Fruit fly (Drosophila melanogaster) whole organism, embryonic: ENCODE data around the gene orion.

Source experiments
- Aef1 ChIP-seq: fragments of 200-800 bp; sonication (Bioruptor generic); IDR thresholded peaks from 3 replicates; pipeline ENCODE4 v1.3.6; 2022; ENCODE audit warnings: missing biosample characterization, missing genetic modification characterization
- CG12391 ChIP-seq: fragments of 200-800 bp; sonication (Bioruptor generic); optimal IDR thresholded peaks from 3 replicates; lab custom pipeline; 2018; ENCODE audit warnings: missing biosample characterization, mild to moderate bottlenecking, missing genetic modification characterization, moderate library complexity
- CG12659 ChIP-seq: fragments of 200-800 bp; sonication (Bioruptor generic); optimal IDR thresholded peaks from 3 replicates; lab custom pipeline; 2017; ENCODE audit warnings: mild to moderate bottlenecking, missing biosample characterization, missing genetic modification reagents, missing genetic modification characterization
- CG12744 ChIP-seq: fragments of 200-800 bp; sonication (Bioruptor generic); optimal IDR thresholded peaks from 2 replicates; lab custom pipeline; 2016; ENCODE audit warnings: missing biosample characterization, missing genetic modification characterization
- CG13775 ChIP-seq: fragments of 200-800 bp; sonication (Bioruptor generic); optimal IDR thresholded peaks from 3 replicates; lab custom pipeline; 2017; ENCODE audit warnings: missing biosample characterization, mild to moderate bottlenecking, missing genetic modification characterization
- CG15479 ChIP-seq: fragments of 200-800 bp; sonication (Bioruptor generic); optimal IDR thresholded peaks from 3 replicates; lab custom pipeline; 2019; ENCODE audit warnings: missing biosample characterization, mild to moderate bottlenecking, missing genetic modification characterization, moderate library complexity
- CG15514 ChIP-seq: fragments of 200-800 bp; sonication (Bioruptor generic); optimal IDR thresholded peaks from 3 replicates; lab custom pipeline; 2017; ENCODE audit warnings: missing biosample characterization, missing genetic modification characterization, mild to moderate bottlenecking, moderate library complexity, missing genetic modification reagents
- CG1603 ChIP-seq: fragments of 200-800 bp; sonication (Bioruptor generic); optimal IDR thresholded peaks from 2 replicates; lab custom pipeline; 2019; ENCODE audit warnings: missing biosample characterization, mild to moderate bottlenecking, missing genetic modification characterization, moderate library complexity
- CG16815 ChIP-seq: fragments of 200-800 bp; sonication (Bioruptor generic); optimal IDR thresholded peaks from 3 replicates; lab custom pipeline; 2017; ENCODE audit warnings: missing biosample characterization, mild to moderate bottlenecking, missing genetic modification characterization
- CG1832 ChIP-seq: fragments of 200-800 bp; sonication (Bioruptor generic); optimal IDR thresholded peaks from 2 replicates; lab custom pipeline; 2017; ENCODE audit warnings: missing biosample characterization, mild to moderate bottlenecking, missing genetic modification characterization, inconsistent platforms
- CG18619 ChIP-seq: fragments of 200-800 bp; sonication (Bioruptor generic); optimal IDR thresholded peaks from 3 replicates; lab custom pipeline; 2017; ENCODE audit warnings: missing biosample characterization, mild to moderate bottlenecking, missing genetic modification characterization
- CG31365 ChIP-seq: fragments of 200-800 bp; sonication (Bioruptor generic); optimal IDR thresholded peaks from 2 replicates; lab custom pipeline; 2018; ENCODE audit warnings: missing biosample characterization, mild to moderate bottlenecking, missing genetic modification characterization
- CG32772 ChIP-seq: fragments of 200-800 bp; sonication (Bioruptor generic); IDR thresholded peaks from 2 replicates; pipeline ENCODE4 v1.3.6; 2022; ENCODE audit warnings: missing biosample characterization, missing genetic modification characterization
- CG3995 ChIP-seq: fragments of 200-800 bp; sonication (Bioruptor generic); optimal IDR thresholded peaks from 3 replicates; lab custom pipeline; 2016; ENCODE audit warnings: missing biosample characterization, missing genetic modification characterization
- CG8388 ChIP-seq: fragments of 200-800 bp; sonication (Bioruptor generic); optimal IDR thresholded peaks from 2 replicates; lab custom pipeline; 2019; ENCODE audit warnings: missing biosample characterization, mild to moderate bottlenecking, missing genetic modification characterization, moderate library complexity
- D19A ChIP-seq: fragments of 200-800 bp; optimal IDR thresholded peaks from 3 replicates; lab custom pipeline; 2019; ENCODE audit warnings: missing biosample characterization, mild to moderate bottlenecking, missing genetic modification characterization, moderate library complexity
- D19B ChIP-seq: fragments of 200-800 bp; sonication (Bioruptor generic); optimal IDR thresholded peaks from 2 replicates; lab custom pipeline; 2017; ENCODE audit warnings: missing biosample characterization, mild to moderate bottlenecking, missing genetic modification characterization
- E2f1 ChIP-seq: fragments of 200-800 bp; sonication (Bioruptor generic); IDR thresholded peaks from 2 replicates; pipeline ENCODE4 v1.3.6; 2022; ENCODE audit warnings: missing biosample characterization, missing genetic modification characterization
- Ets65A ChIP-seq: fragments of 200-800 bp; sonication (Bioruptor generic); peaks from one replicate; lab custom pipeline; 2016; ENCODE audit warnings: missing biosample characterization, missing genetic modification characterization
- Hsf ChIP-seq: fragments of 200-800 bp; sonication (Bioruptor generic); optimal IDR thresholded peaks from 3 replicates; lab custom pipeline; 2016; ENCODE audit warnings: missing biosample characterization, missing genetic modification characterization
- Kr ChIP-seq: fragments of 200-800 bp; sonication (Bioruptor generic); optimal IDR thresholded peaks from 2 replicates; lab custom pipeline; 2017; ENCODE audit warnings: missing biosample characterization, mild to moderate bottlenecking, missing genetic modification characterization
- Lim3 ChIP-seq: fragments of 200-800 bp; sonication (Bioruptor generic); IDR thresholded peaks from 2 replicates; pipeline ENCODE4 v1.3.6; 2022; ENCODE audit warnings: missing biosample characterization, missing genetic modification characterization
- Lpt ChIP-seq: fragments of >200 bp; optimal IDR thresholded peaks from 2 replicates; lab custom pipeline; 2018; ENCODE audit warnings: missing biosample characterization, missing genetic modification characterization
- Med ChIP-seq: fragments of 200-800 bp; sonication (Bioruptor generic); peaks from one replicate; lab custom pipeline; 2016; ENCODE audit warnings: missing biosample characterization, missing genetic modification characterization, mild to moderate bottlenecking, inconsistent platforms, moderate library complexity
- Sox100B ChIP-seq: fragments of 200-800 bp; sonication (Bioruptor generic); optimal IDR thresholded peaks from 3 replicates; lab custom pipeline; 2018; ENCODE audit warnings: missing biosample characterization, mild to moderate bottlenecking, missing genetic modification characterization
- cad ChIP-seq: fragments of >200 bp; optimal IDR thresholded peaks from 2 replicates; lab custom pipeline; 2017; ENCODE audit warnings: missing biosample characterization, missing genetic modification characterization
- chif ChIP-seq, 2 experiments: fragments of 200-800 bp; sonication (Bioruptor generic); optimal IDR thresholded peaks; 3 replicates each; lab custom pipeline; 2016; ENCODE audit warnings: missing biosample characterization in 2 of 2, missing genetic modification characterization in 2 of 2
- crol ChIP-seq: fragments of 200-800 bp; sonication (Bioruptor generic); IDR thresholded peaks from 2 replicates; pipeline ENCODE4 v1.3.6; 2022; ENCODE audit warnings: missing biosample characterization, missing genetic modification characterization
- eve ChIP-seq, 2 experiments: fragments of >200 bp; optimal IDR thresholded peaks; 2 replicates each; lab custom pipeline; 2017; ENCODE audit warnings: missing biosample characterization in 2 of 2, missing genetic modification characterization in 2 of 2
- eyg ChIP-seq: fragments of 200-800 bp; sonication (Bioruptor generic); optimal IDR thresholded peaks from 3 replicates; lab custom pipeline; 2016; ENCODE audit warnings: missing biosample characterization, missing genetic modification characterization
- gsb-n ChIP-seq: fragments of 200-800 bp; sonication (Bioruptor generic); optimal IDR thresholded peaks from 3 replicates; lab custom pipeline; 2018; ENCODE audit warnings: missing biosample characterization, mild to moderate bottlenecking, missing genetic modification characterization
- h ChIP-seq: fragments of >200 bp; optimal IDR thresholded peaks from 2 replicates; lab custom pipeline; 2017
- ind ChIP-seq: fragments of 200-800 bp; sonication (Bioruptor generic); optimal IDR thresholded peaks from 3 replicates; lab custom pipeline; 2016; ENCODE audit warnings: missing biosample characterization, missing genetic modification characterization
- jing ChIP-seq: fragments of 200-800 bp; sonication (Bioruptor generic); optimal IDR thresholded peaks from 2 replicates; lab custom pipeline; 2018; ENCODE audit warnings: missing biosample characterization, mild to moderate bottlenecking, missing genetic modification characterization
- lola ChIP-seq, 3 experiments: fragments of >200 bp in 2 of 3; fragments of 200-800 bp in 1 of 3; sonication (Bioruptor generic) in 1 of 3; optimal IDR thresholded peaks; 2 replicates each; lab custom pipeline; 2017 to 2019; ENCODE audit warnings: missing biosample characterization in 3 of 3, missing genetic modification characterization in 3 of 3, mild to moderate bottlenecking in 1 of 3, moderate library complexity in 1 of 3
- luna ChIP-seq: fragments of 200-800 bp; sonication (Bioruptor generic); optimal IDR thresholded peaks from 2 replicates; lab custom pipeline; 2016; ENCODE audit warnings: missing biosample characterization, missing genetic modification characterization
- onecut ChIP-seq: fragments of 200-800 bp; sonication (Bioruptor generic); IDR thresholded peaks from 2 replicates; pipeline ENCODE4 v1.3.6; 2022; ENCODE audit warnings: missing biosample characterization, missing genetic modification characterization
- otp ChIP-seq: fragments of 200-800 bp; sonication (Bioruptor generic); IDR thresholded peaks from 3 replicates; pipeline ENCODE4, ENCODE4 v1.3.6; 2022; ENCODE audit warnings: missing biosample characterization, missing genetic modification characterization
- pan ChIP-seq, 4 experiments: fragments of >200 bp in 3 of 4; fragments of 200-800 bp in 1 of 4; sonication (Bioruptor generic) in 1 of 4; optimal IDR thresholded peaks in 3 of 4; IDR thresholded peaks in 1 of 4; 2 replicates each; pipeline versions ENCODE4 v1.3.6 to Lab custom; 2017 to 2022; ENCODE audit warnings: missing biosample characterization in 2 of 4, missing genetic modification characterization in 2 of 4, mixed read lengths in 1 of 4
- pho ChIP-seq: fragments of 200-800 bp; sonication (Bioruptor generic); optimal IDR thresholded peaks from 2 replicates; lab custom pipeline; 2016; ENCODE audit warnings: missing biosample characterization, missing genetic modification characterization
- prd ChIP-seq, 3 experiments: fragments of >200 bp in 2 of 3; fragments of 200-800 bp in 1 of 3; sonication (Bioruptor generic) in 1 of 3; optimal IDR thresholded peaks in 2 of 3; IDR thresholded peaks in 1 of 3; 2 replicates in 2 of 3; 3 replicates in 1 of 3; pipeline versions ENCODE4 v1.3.6 to Lab custom; 2017 to 2022; ENCODE audit warnings: missing biosample characterization in 1 of 3, missing genetic modification characterization in 1 of 3
- pros ChIP-seq: fragments of 200-800 bp; sonication (Bioruptor generic); optimal IDR thresholded peaks from 3 replicates; lab custom pipeline; 2019; ENCODE audit warnings: missing biosample characterization, mild to moderate bottlenecking, missing genetic modification characterization, moderate library complexity
- row ChIP-seq: fragments of 200-800 bp; sonication (Bioruptor generic); IDR thresholded peaks from 3 replicates; pipeline ENCODE4 v1.3.6; 2022; ENCODE audit warnings: missing biosample characterization, missing genetic modification characterization
- sens ChIP-seq: fragments of 200-800 bp; sonication (Bioruptor generic); peaks from one replicate; lab custom pipeline; 2016; ENCODE audit warnings: missing biosample characterization, missing genetic modification characterization
- seq ChIP-seq: fragments of 200-800 bp; sonication (Bioruptor generic); IDR thresholded peaks from 2 replicates; pipeline ENCODE4 v1.3.6; 2022; ENCODE audit warnings: missing biosample characterization, missing genetic modification characterization
- slbo ChIP-seq: fragments of 200-800 bp; sonication (Bioruptor generic); IDR thresholded peaks from 2 replicates; pipeline ENCODE4 v1.3.6; 2022; ENCODE audit warnings: missing biosample characterization, missing genetic modification characterization
- trem ChIP-seq: fragments of 200-800 bp; optimal IDR thresholded peaks from 3 replicates; lab custom pipeline; 2019; ENCODE audit warnings: missing biosample characterization, mild to moderate bottlenecking, missing genetic modification characterization, moderate library complexity
- wdn ChIP-seq: fragments of 200-800 bp; sonication (Bioruptor generic); IDR thresholded peaks from 2 replicates; pipeline ENCODE4 v1.3.6; 2022; ENCODE audit warnings: missing biosample characterization, missing genetic modification characterization

Gene orion

dm6 chrX:7976976-7977834, 30.5 kb upstream of the orion start (continued):
- no peak for TF ChIP-seq slbo (GFP tag; lab: Robert Waterston, UW)
- peak; percentile 48 for TF ChIP-seq D19B (GFP tag; lab: Kevin White, UChicago)
- TF ChIP-seq wdn (GFP tag; lab: Robert Waterston, UW): no peak
- peak; percentile 49 for TF ChIP-seq pros (GFP tag; lab: Kevin White, UChicago)
- no peak for TF ChIP-seq jing (GFP tag; lab: Kevin White, UChicago)
- no peak for TF ChIP-seq seq (GFP tag; lab: Robert Waterston, UW)
- TF ChIP-seq Hsf (GFP tag; lab: Kevin White, UChicago): no peak
- no peak for TF ChIP-seq Kr
- TF ChIP-seq sens: peak; percentile 3
- no peak for TF ChIP-seq luna (GFP tag; lab: Kevin White, UChicago)
- no peak for TF ChIP-seq pho (GFP tag; lab: Kevin White, UChicago)
- peak; percentile 38 for TF ChIP-seq CG1603 (tag; lab: Kevin White, UChicago)
- peak; percentile 51 for TF ChIP-seq crol (GFP tag; lab: Robert Waterston, UW)
- TF ChIP-seq onecut: no peak
- peak; percentile 84 for TF ChIP-seq D19A (tag; lab: Kevin White, UChicago)
- TF ChIP-seq h (lab: Kevin White, UChicago): no peak
- TF ChIP-seq pan (optimal IDR thresholded peaks at IDR 0.05; lab: Kevin White, UChicago): peak in 1 of 2 experiments; percentile 28
- TF ChIP-seq pan (GFP tag; optimal IDR thresholded peaks at IDR 0.05 in 1 of 2, IDR thresholded peaks at IDR 0.05 in 1 of 2): peak in 1 of 2 experiments; percentile 64
- TF ChIP-seq cad (GFP tag; lab: Kevin White, UChicago): peak; percentile 56
- peak in 1 of 2 experiments; percentile 46 for TF ChIP-seq eve (GFP tag; optimal IDR thresholded peaks at IDR 0.05; lab: Kevin White, UChicago)
- no peak for TF ChIP-seq lola (GFP tag; optimal IDR thresholded peaks at IDR 0.05; lab: Kevin White, UChicago)
- no peak for TF ChIP-seq trem (tag; lab: Kevin White, UChicago)
- no peak for TF ChIP-seq CG32772 (GFP tag; lab: Robert Waterston, UW)
- no peak for TF ChIP-seq Aef1
- TF ChIP-seq CG18619 (GFP tag; lab: Kevin White, UChicago): no peak
- TF ChIP-seq ind: no peak
- TF ChIP-seq CG1832 (GFP tag; lab: Kevin White, UChicago): peak; percentile 75
- TF ChIP-seq eyg (GFP tag; lab: Kevin White, UChicago): no peak
- TF ChIP-seq CG12659: no peak
- TF ChIP-seq CG31365: no peak
- TF ChIP-seq otp: no peak
- TF ChIP-seq Lim3 (GFP tag; lab: Robert Waterston, UW): no peak
- peak; percentile 50 for TF ChIP-seq row (GFP tag; lab: Robert Waterston, UW)
- TF ChIP-seq CG12744 (GFP tag; lab: Kevin White, UChicago): no peak
- TF ChIP-seq Med: peak; percentile 37
- TF ChIP-seq CG15479 (GFP tag; lab: Kevin White, UChicago): peak; percentile 33
- TF ChIP-seq CG3995 (GFP tag; lab: Kevin White, UChicago): no peak
- peak; percentile 51 for TF ChIP-seq Lpt (GFP tag; lab: Kevin White, UChicago)
- TF ChIP-seq, all 482 proteins: peak for 21

dm6 chrX:7975516-7976257, 29.0 kb upstream of the orion start:
- TF ChIP-seq Sox100B (GFP tag; lab: Kevin White, UChicago) (peak; percentile 10), CG15514 (GFP tag; lab: Kevin White, UChicago) (no peak), row (GFP tag; lab: Robert Waterston, UW) (peak; percentile 32; the same call in 1 of the 3 replicates), CG8388 (GFP tag; lab: Kevin White, UChicago) (peak; percentile 37), prd (optimal IDR thresholded peaks at IDR 0.05; lab: Kevin White, UChicago) (no peak), prd (GFP tag; IDR thresholded peaks at IDR 0.05; lab: Robert Waterston, UW) (peak; percentile 66; the same call in 2 of the 3 replicates), E2f1 (GFP tag; lab: Robert Waterston, UW) (peak; percentile 25; the same call in 1 of the 2 replicates), CG13775 (GFP tag; lab: Kevin White, UChicago) (no peak), chif (GFP tag; optimal IDR thresholded peaks at IDR 0.05; lab: Kevin White, UChicago) (peak in 1 of 2 experiments; percentile 31), gsb-n (peak; percentile 31), CG16815 (GFP tag; lab: Kevin White, UChicago) (no peak), CG1603 (tag; lab: Kevin White, UChicago) (peak; percentile 55), CG12391 (peak; percentile 50), Ets65A (GFP tag; lab: Kevin White, UChicago) (peak; percentile 92)
